Worm (Caenorhabditis elegans): Measurements from ENCODE around the gene hrg-3.

- no peak for TF ChIP-seq T22C8.4 (GFP tag; IDR thresholded peaks at IDR 0.05)
- TF ChIP-seq flt-1 (GFP tag; IDR thresholded peaks at IDR 0.05), result no peak
- no peak for TF ChIP-seq ref-1 (GFP tag; conservative IDR thresholded peaks at IDR 0.05)
- TF ChIP-seq ztf-29 (GFP tag; IDR thresholded peaks at IDR 0.05), result no peak
These were observed 1.8 kb upstream of the hrg-3 start, which contains the start of gene F58E6.5 for ce11 chrV:9754459-9754858.
